Fruit fly (Drosophila melanogaster) whole organism, embryonic: ENCODE results near the gene CG7409.
A peak's percentile ranks its signal among the peaks of the same experiment; 100 is the strongest.

Source experiments
- Ada2b ChIP-seq: fragments of 200-800 bp; sonication (Bioruptor generic); IDR thresholded peaks from 2 replicates; pipeline ENCODE4 v1.3.6; 2022; ENCODE audit warnings: missing biosample characterization, missing genetic modification characterization
- Blimp-1 ChIP-seq: fragments of 200-800 bp; sonication (Bioruptor generic); optimal IDR thresholded peaks from 3 replicates; lab custom pipeline; 2018; ENCODE audit warnings: missing biosample characterization, missing genetic modification characterization, mild to moderate bottlenecking, moderate library complexity, missing genetic modification reagents
- CG10147 ChIP-seq: fragments of 200-800 bp; sonication (Bioruptor generic); optimal IDR thresholded peaks from 2 replicates; lab custom pipeline; 2019; ENCODE audit warnings: missing biosample characterization, mild to moderate bottlenecking, missing genetic modification characterization, moderate library complexity
- CG10431 ChIP-seq: fragments of 200-800 bp; sonication (Bioruptor generic); optimal IDR thresholded peaks from 3 replicates; lab custom pipeline; 2018; ENCODE audit warnings: missing biosample characterization, mild to moderate bottlenecking, missing genetic modification characterization
- CG12219 ChIP-seq: fragments of 200-800 bp; sonication (Bioruptor generic); optimal IDR thresholded peaks from 3 replicates; lab custom pipeline; 2018; ENCODE audit warnings: missing biosample characterization, mild to moderate bottlenecking, missing genetic modification characterization
- CG12299 ChIP-seq: fragments of 200-800 bp; sonication (Bioruptor generic); optimal IDR thresholded peaks from 2 replicates; lab custom pipeline; 2018; ENCODE audit warnings: missing biosample characterization, mild to moderate bottlenecking, missing genetic modification characterization
- CG1233 ChIP-seq: fragments of 200-800 bp; sonication (Bioruptor generic); optimal IDR thresholded peaks from 4 replicates; lab custom pipeline; 2018; ENCODE audit warnings: missing biosample characterization, mild to moderate bottlenecking, missing genetic modification characterization
- CG12659 ChIP-seq: fragments of 200-800 bp; sonication (Bioruptor generic); optimal IDR thresholded peaks from 3 replicates; lab custom pipeline; 2017; ENCODE audit warnings: mild to moderate bottlenecking, missing biosample characterization, missing genetic modification reagents, missing genetic modification characterization
- CG13296 ChIP-seq: fragments of 200-800 bp; sonication (Bioruptor generic); optimal IDR thresholded peaks from 3 replicates; lab custom pipeline; 2018; ENCODE audit warnings: missing biosample characterization, mild to moderate bottlenecking, missing genetic modification characterization
- CG16779 ChIP-seq: fragments of 200-800 bp; sonication (Bioruptor generic); IDR thresholded peaks from 2 replicates; pipeline ENCODE4 v1.3.6; 2022; ENCODE audit warnings: missing biosample characterization, missing genetic modification characterization
- CG16863 ChIP-seq: fragments of 200-800 bp; sonication (Bioruptor generic); optimal IDR thresholded peaks from 3 replicates; lab custom pipeline; 2016; ENCODE audit warnings: missing biosample characterization, missing genetic modification characterization
- CG18476 ChIP-seq: fragments of 200-800 bp; sonication (Bioruptor generic); optimal IDR thresholded peaks from 2 replicates; lab custom pipeline; 2016; ENCODE audit warnings: missing biosample characterization, mild to moderate bottlenecking, missing genetic modification characterization
- CG3163 ChIP-seq: fragments of 200-800 bp; sonication (Bioruptor generic); optimal IDR thresholded peaks from 3 replicates; lab custom pipeline; 2016; ENCODE audit warnings: missing biosample characterization, missing genetic modification characterization
- CG4328 ChIP-seq: fragments of 200-800 bp; sonication (Bioruptor generic); optimal IDR thresholded peaks from 3 replicates; lab custom pipeline; 2017; ENCODE audit warnings: missing biosample characterization, missing genetic modification reagents, missing genetic modification characterization
- CG5245 ChIP-seq: fragments of 200-800 bp; sonication (Bioruptor generic); optimal IDR thresholded peaks from 3 replicates; lab custom pipeline; 2016; ENCODE audit warnings: missing biosample characterization, missing genetic modification characterization
- CG6654 ChIP-seq: fragments of 200-800 bp; sonication (Bioruptor generic); optimal IDR thresholded peaks from 2 replicates; lab custom pipeline; 2017; ENCODE audit warnings: missing biosample characterization, mild to moderate bottlenecking, missing genetic modification characterization
- CG6854 ChIP-seq: fragments of 200-800 bp; sonication (Bioruptor generic); optimal IDR thresholded peaks from 3 replicates; lab custom pipeline; 2017; ENCODE audit warnings: missing biosample characterization, mild to moderate bottlenecking, missing genetic modification characterization
- CG7556 ChIP-seq: fragments of 200-800 bp; sonication (Bioruptor generic); optimal IDR thresholded peaks from 2 replicates; lab custom pipeline; 2017; ENCODE audit warnings: missing biosample characterization, mild to moderate bottlenecking, missing genetic modification characterization
- CG7987 ChIP-seq: fragments of 200-800 bp; sonication (Bioruptor generic); optimal IDR thresholded peaks from 2 replicates; lab custom pipeline; 2018; ENCODE audit warnings: missing biosample characterization, mild to moderate bottlenecking, missing genetic modification characterization, moderate library complexity
- CG8388 ChIP-seq: fragments of 200-800 bp; sonication (Bioruptor generic); optimal IDR thresholded peaks from 2 replicates; lab custom pipeline; 2019; ENCODE audit warnings: missing biosample characterization, mild to moderate bottlenecking, missing genetic modification characterization, moderate library complexity
- CG9215 ChIP-seq: fragments of 200-800 bp; sonication (Bioruptor generic); IDR thresholded peaks from 2 replicates; pipeline ENCODE4 v1.3.6; 2022; ENCODE audit warnings: missing biosample characterization, missing genetic modification characterization
- Dbx ChIP-seq: fragments of 200-800 bp; sonication (Bioruptor generic); IDR thresholded peaks from 3 replicates; pipeline ENCODE4 v1.3.6; 2022; ENCODE audit warnings: missing biosample characterization, missing genetic modification characterization
- Fer2 ChIP-seq: fragments of 200-800 bp; sonication (Bioruptor generic); optimal IDR thresholded peaks from 2 replicates; lab custom pipeline; 2018; ENCODE audit warnings: missing biosample characterization, mild to moderate bottlenecking, missing genetic modification characterization, moderate library complexity
- GATAe ChIP-seq: fragments of 200-800 bp; sonication (Bioruptor generic); conservative IDR thresholded peaks from 2 replicates; pipeline ENCODE4 v1.3.6; 2022; ENCODE audit warnings: missing biosample characterization, missing genetic modification characterization
- HmgZ ChIP-seq: fragments of 200-800 bp; sonication (Bioruptor generic); optimal IDR thresholded peaks from 2 replicates; lab custom pipeline; 2018; ENCODE audit warnings: missing biosample characterization, mild to moderate bottlenecking, missing genetic modification characterization
- Hr39 ChIP-seq: fragments of >200 bp; optimal IDR thresholded peaks from 2 replicates; lab custom pipeline; 2017
- Med ChIP-seq: fragments of 200-800 bp; sonication (Bioruptor generic); peaks from one replicate; lab custom pipeline; 2016; ENCODE audit warnings: missing biosample characterization, missing genetic modification characterization, mild to moderate bottlenecking, inconsistent platforms, moderate library complexity
- NC2α ChIP-seq: fragments of 200-800 bp; sonication (Bioruptor generic); optimal IDR thresholded peaks from 2 replicates; lab custom pipeline; 2016; ENCODE audit warnings: missing biosample characterization, missing genetic modification characterization
- Sox102F ChIP-seq: fragments of 200-800 bp; sonication (Bioruptor generic); optimal IDR thresholded peaks from 2 replicates; lab custom pipeline; 2018; ENCODE audit warnings: missing biosample characterization, mild to moderate bottlenecking, missing genetic modification characterization, moderate library complexity
- Trl ChIP-seq, 3 experiments: fragments of >200 bp in 2 of 3; fragments of 200-800 bp in 1 of 3; sonication (Bioruptor generic) in 1 of 3; optimal IDR thresholded peaks; 2 replicates in 1 of 3; 3 replicates in 2 of 3; lab custom pipeline; 2016 to 2017; ENCODE audit warnings: missing biosample characterization in 1 of 3, missing genetic modification characterization in 1 of 3
- ac ChIP-seq: fragments of 200-800 bp; sonication (Bioruptor generic); optimal IDR thresholded peaks from 3 replicates; lab custom pipeline; 2017; ENCODE audit warnings: missing biosample characterization, mild to moderate bottlenecking, missing genetic modification characterization
- corto ChIP-seq: fragments of 200-800 bp; sonication (Bioruptor generic); optimal IDR thresholded peaks from 2 replicates; lab custom pipeline; 2016; ENCODE audit warnings: missing biosample characterization, mild to moderate bottlenecking, missing genetic modification characterization, moderate library complexity
- eve ChIP-seq, 2 experiments: fragments of >200 bp; optimal IDR thresholded peaks; 2 replicates each; lab custom pipeline; 2017; ENCODE audit warnings: missing biosample characterization in 2 of 2, missing genetic modification characterization in 2 of 2
- fru ChIP-seq: fragments of >200 bp; optimal IDR thresholded peaks from 2 replicates; lab custom pipeline; 2017
- ftz-f1 ChIP-seq: fragments of 200-800 bp; sonication (Bioruptor generic); optimal IDR thresholded peaks from 2 replicates; lab custom pipeline; 2016; ENCODE audit warnings: missing biosample characterization, missing genetic modification characterization
- gem ChIP-seq: fragments of 200-800 bp; sonication (Bioruptor generic); optimal IDR thresholded peaks from 2 replicates; lab custom pipeline; 2019; ENCODE audit warnings: missing biosample characterization, mild to moderate bottlenecking, missing genetic modification characterization, moderate library complexity
- ham ChIP-seq: fragments of 200-800 bp; sonication (Bioruptor generic); IDR thresholded peaks from 2 replicates; pipeline ENCODE4 v1.3.6; 2022; ENCODE audit warnings: missing biosample characterization, missing genetic modification characterization
- nau ChIP-seq: fragments of 200-800 bp; sonication (Bioruptor generic); optimal IDR thresholded peaks from 3 replicates; lab custom pipeline; 2017; ENCODE audit warnings: missing biosample characterization, mild to moderate bottlenecking, missing genetic modification characterization, missing genetic modification reagents
- onecut ChIP-seq: fragments of 200-800 bp; sonication (Bioruptor generic); IDR thresholded peaks from 2 replicates; pipeline ENCODE4 v1.3.6; 2022; ENCODE audit warnings: missing biosample characterization, missing genetic modification characterization
- pum ChIP-seq: fragments of 200-800 bp; sonication (Bioruptor generic); optimal IDR thresholded peaks from 2 replicates; lab custom pipeline; 2016; ENCODE audit warnings: missing biosample characterization, missing genetic modification characterization
- schlank ChIP-seq: fragments of 200-800 bp; sonication (Bioruptor generic); optimal IDR thresholded peaks from 2 replicates; lab custom pipeline; 2018; ENCODE audit warnings: missing biosample characterization, mild to moderate bottlenecking, missing genetic modification characterization
- sens ChIP-seq: fragments of 200-800 bp; sonication (Bioruptor generic); peaks from one replicate; lab custom pipeline; 2016; ENCODE audit warnings: missing biosample characterization, missing genetic modification characterization
- sens-2 ChIP-seq: fragments of 200-800 bp; sonication (Bioruptor generic); IDR thresholded peaks from 2 replicates; pipeline ENCODE4 v1.3.6; 2022; ENCODE audit warnings: missing biosample characterization, missing genetic modification characterization
- seq ChIP-seq: fragments of 200-800 bp; sonication (Bioruptor generic); IDR thresholded peaks from 2 replicates; pipeline ENCODE4 v1.3.6; 2022; ENCODE audit warnings: missing biosample characterization, missing genetic modification characterization
- sob ChIP-seq: fragments of 200-800 bp; sonication (Bioruptor generic); IDR thresholded peaks from 2 replicates; pipeline ENCODE4 v1.3.6; 2022; ENCODE audit warnings: missing biosample characterization, missing genetic modification characterization
- sug ChIP-seq: fragments of 200-800 bp; optimal IDR thresholded peaks from 2 replicates; lab custom pipeline; 2019; ENCODE audit warnings: missing biosample characterization, mild to moderate bottlenecking, missing genetic modification characterization, moderate library complexity
- trh ChIP-seq: fragments of 200-800 bp; sonication (Bioruptor generic); optimal IDR thresholded peaks from 2 replicates; lab custom pipeline; 2016; ENCODE audit warnings: missing biosample characterization, missing genetic modification characterization
- ttk ChIP-seq: fragments of 200-800 bp; sonication (Bioruptor generic); IDR thresholded peaks from 2 replicates; pipeline ENCODE4 v2.1.2; 2022; ENCODE audit warnings: missing biosample characterization, missing genetic modification characterization
- tup ChIP-seq: fragments of 200-800 bp; sonication (Bioruptor generic); optimal IDR thresholded peaks from 2 replicates; lab custom pipeline; 2016; ENCODE audit warnings: missing biosample characterization, mild to moderate bottlenecking, missing genetic modification characterization, moderate library complexity
- usp ChIP-seq: fragments of >200 bp; optimal IDR thresholded peaks from 2 replicates; lab custom pipeline; 2017; ENCODE audit warnings: missing biosample characterization, missing genetic modification characterization

CG7409 gene

dm6 chr3L:7782051-7782682, 28.0 kb downstream of the CG7409 start (continued):
- TF ChIP-seq eve (GFP tag; optimal IDR thresholded peaks at IDR 0.05; lab: Kevin White, UChicago) (peak in 1 of 2 experiments; percentile 60), CG10431 (no peak), CG9215 (GFP tag; lab: Robert Waterston, UW) (no peak), NC2α (GFP tag; lab: Kevin White, UChicago) (no peak), ftz-f1 (GFP tag; lab: Kevin White, UChicago) (no peak), Blimp-1 (GFP tag; lab: Kevin White, UChicago) (peak; percentile 0), sob (GFP tag; lab: Robert Waterston, UW) (peak; percentile 62; the same call in 1 of the 2 replicates), Med (GFP tag; lab: Kevin White, UChicago) (peak; percentile 86), tup (GFP tag; lab: Kevin White, UChicago) (no peak), CG6654 (GFP tag; lab: Kevin White, UChicago) (no peak), pum (GFP tag; lab: Kevin White, UChicago) (no peak), seq (peak; percentile 24; the same call in 1 of the 2 replicates), ham (GFP tag; lab: Robert Waterston, UW) (no peak), CG16779 (GFP tag; lab: Robert Waterston, UW) (no peak), sug (tag; lab: Kevin White, UChicago) (peak; percentile 65), GATAe (GFP tag; lab: Robert Waterston, UW) (peak; percentile 15; the same call in 1 of the 2 replicates), CG3163 (GFP tag; lab: Kevin White, UChicago) (peak; percentile 80), CG18476 (GFP tag; lab: Kevin White, UChicago) (no peak), CG12219 (GFP tag; lab: Kevin White, UChicago) (peak; percentile 1), gem (tag; lab: Kevin White, UChicago) (peak; percentile 48), CG13296 (GFP tag; lab: Kevin White, UChicago) (peak; percentile 66), onecut (peak; percentile 41; the same call in 1 of the 2 replicates), Dbx (peak; percentile 25; the same call in 1 of the 3 replicates), CG5245 (GFP tag; lab: Kevin White, UChicago) (no peak), nau (GFP tag; lab: Kevin White, UChicago) (peak; percentile 26), CG16863 (GFP tag; lab: Kevin White, UChicago) (no peak), Trl (optimal IDR thresholded peaks at IDR 0.05; lab: Kevin White, UChicago) (peak in 1 of 2 experiments; percentile 57), Trl (GFP tag; optimal IDR thresholded peaks at IDR 0.05; lab: Kevin White, UChicago) (peak; percentile 0), CG12659 (GFP tag; lab: Kevin White, UChicago) (peak; percentile 31), CG7556 (GFP tag; lab: Kevin White, UChicago) (no peak), sens (GFP tag; lab: Kevin White, UChicago) (peak; percentile 36), fru (lab: Kevin White, UChicago) (no peak), Sox102F (no peak), CG1233 (GFP tag; lab: Kevin White, UChicago) (peak; percentile 59), sens-2 (GFP tag; lab: Robert Waterston, UW) (no peak), CG4328 (GFP tag; lab: Kevin White, UChicago) (peak; percentile 21), CG12299 (tag; lab: Kevin White, UChicago) (peak; percentile 67), CG8388 (GFP tag; lab: Kevin White, UChicago) (no peak), Fer2 (tag; lab: Kevin White, UChicago) (no peak), corto (no peak), usp (GFP tag; lab: Kevin White, UChicago) (no peak), schlank (tag; lab: Kevin White, UChicago) (peak; percentile 46), Ada2b (no peak), CG7987 (peak; percentile 38), CG6854 (GFP tag; lab: Kevin White, UChicago) (no peak), ac (GFP tag; lab: Kevin White, UChicago) (no peak), Hr39 (lab: Kevin White, UChicago) (no peak), ttk (no peak), CG10147 (peak; percentile 35), trh (GFP tag; lab: Kevin White, UChicago) (peak; percentile 2), HmgZ (tag; lab: Kevin White, UChicago) (peak; percentile 11)
